Worm (Caenorhabditis elegans) whole organism, midembryonic: ENCODE measurements around the gene W08F4.12.

Source experiments
- flt-1 ChIP-seq: fragments of 200-800 bp; sonication (Bioruptor generic); IDR thresholded peaks from 2 replicates; pipeline ENCODE4 v1.3.6; 2022; ENCODE audit warnings: missing genetic modification characterization, missing compliant biosample characterization
- klf-2 ChIP-seq: fragments of 200-800 bp; sonication (Bioruptor generic); conservative IDR thresholded peaks from 2 replicates; pipeline ENCODE4 v1.3.6; 2022; ENCODE audit warnings: missing genetic modification reagents, missing genetic modification characterization, missing compliant biosample characterization
- ref-1 ChIP-seq: fragments of 200-800 bp; sonication (Bioruptor generic); conservative IDR thresholded peaks from 2 replicates; pipeline ENCODE4 v1.3.6; 2022; ENCODE audit warnings: missing genetic modification reagents, missing genetic modification characterization, missing compliant biosample characterization
- ztf-29 ChIP-seq: fragments of 200-800 bp; sonication (Bioruptor generic); IDR thresholded peaks from 2 replicates; pipeline ENCODE4 v1.3.6; 2022; ENCODE audit warnings: missing genetic modification reagents, missing genetic modification characterization, missing compliant biosample characterization

ce11 chrII:621141-621540 lies 36.9 kb upstream of the W08F4.12 start:
- TF ChIP-seq ztf-29 (GFP tag; lab: Robert Waterston, UW) = no peak
- TF ChIP-seq klf-2 (GFP tag; lab: Robert Waterston, UW) = no peak
- TF ChIP-seq ref-1 = no peak
- no peak for TF ChIP-seq flt-1 (GFP tag; lab: Robert Waterston, UW)
